Worm (Caenorhabditis elegans): ENCODE measurements around the gene ZC373.3.

The ZC373.3 gene

ce11 chrX:10074233-10074632 is 13.9 kb downstream of the ZC373.3 start, which contains the start of gene ZC373.5:
TSS of gene ZC373.5 (minus strand) at chrX:10074391.
- peak; percentile 29 for TF ChIP-seq nhr-6 (tag; optimal IDR thresholded peaks at IDR 0.05)
- TF ChIP-seq daf-16 (GFP tag; optimal IDR thresholded peaks at IDR 0.05) = no peak
- TF ChIP-seq daf-16 (tag; optimal IDR thresholded peaks at IDR 0.05) = peak; percentile 87
- TF ChIP-seq egl-27 (tag; optimal IDR thresholded peaks at IDR 0.05) = no peak
- peak; percentile 9 for TF ChIP-seq mep-1 (tag; optimal IDR thresholded peaks at IDR 0.05)
- TF ChIP-seq dve-1 (tag; optimal IDR thresholded peaks at IDR 0.05; ENCODE audit: insufficient read depth) = peak; percentile 79
- no peak for TF ChIP-seq aha-1 (tag)
- TF ChIP-seq nhr-102 (tag; optimal IDR thresholded peaks at IDR 0.05) = peak; percentile 1
- TF ChIP-seq hlh-11 (tag; optimal IDR thresholded peaks at IDR 0.05) = peak; percentile 60
- TF ChIP-seq dmd-6 (GFP tag; IDR thresholded peaks at IDR 0.05) = peak; percentile 58
- no peak for TF ChIP-seq nhr-111 (GFP tag; optimal IDR thresholded peaks at IDR 0.05)
- peak; percentile 41 for TF ChIP-seq mes-2 (tag; optimal IDR thresholded peaks at IDR 0.05; ENCODE audit: poor library complexity, severe bottlenecking)
- TF ChIP-seq nhr-28 (tag; optimal IDR thresholded peaks at IDR 0.05) = peak; percentile 77
- peak in 1 of 2 experiments; percentile 32 for TF ChIP-seq lsy-2 (tag; optimal IDR thresholded peaks at IDR 0.05)
- peak; percentile 46 for TF ChIP-seq hlh-30 (tag; optimal IDR thresholded peaks at IDR 0.05; ENCODE audit: insufficient read depth)
- peak in 1 of 2 experiments; percentile 11 for TF ChIP-seq mdl-1 (tag; optimal IDR thresholded peaks at IDR 0.05)
- peak; percentile 50 for TF ChIP-seq pqm-1 (tag; optimal IDR thresholded peaks at IDR 0.05)
- TF ChIP-seq nhr-76 (tag; optimal IDR thresholded peaks at IDR 0.05) = no peak

- no peak for TF ChIP-seq ama-1 (optimal IDR thresholded peaks at IDR 0.05)
- no peak for TF ChIP-seq zfp-3 (GFP tag; conservative IDR thresholded peaks at IDR 0.05)
- TF ChIP-seq Y48G9A.11 (GFP tag; IDR thresholded peaks at IDR 0.05) = no peak
- no peak for TF ChIP-seq dve-1 (tag; optimal IDR thresholded peaks at IDR 0.05; ENCODE audit: insufficient read depth)
- TF ChIP-seq lin-13 (GFP tag; optimal IDR thresholded peaks at IDR 0.05) = no peak
- no peak for TF ChIP-seq F49E8.2 (tag; optimal IDR thresholded peaks at IDR 0.05; ENCODE audit: borderline replicate concordance)
- no peak for TF ChIP-seq daf-12 (tag; optimal IDR thresholded peaks at IDR 0.05)
- no peak for TF ChIP-seq hlh-30 (tag; optimal IDR thresholded peaks at IDR 0.05; ENCODE audit: insufficient read depth)
- TF ChIP-seq ceh-32 (tag; optimal IDR thresholded peaks at IDR 0.05; ENCODE audit: poor library complexity) = no peak
- TF ChIP-seq mxl-3 (GFP tag; optimal IDR thresholded peaks at IDR 0.05) = no peak
- TF ChIP-seq aha-1 (tag) = no peak
- no peak for TF ChIP-seq hif-1 (tag; optimal IDR thresholded peaks at IDR 0.05)
- no peak for TF ChIP-seq nhr-237 (tag; optimal IDR thresholded peaks at IDR 0.05)
- TF ChIP-seq mdl-1 (tag; optimal IDR thresholded peaks at IDR 0.05) = no peak
- TF ChIP-seq D1046.2 (GFP tag; IDR thresholded peaks at IDR 0.05) = no peak
- TF ChIP-seq unc-130 (GFP tag; optimal IDR thresholded peaks at IDR 0.05) = no peak
- no peak for TF ChIP-seq skn-1 (tag; optimal IDR thresholded peaks at IDR 0.05)
- no peak for TF ChIP-seq F10B5.3 (tag; optimal IDR thresholded peaks at IDR 0.05)
Measured at ce11 chrX:10074988-10075387, 14.7 kb downstream of the ZC373.3 start, which contains the start of gene dao-4. TSS of gene dao-4 (plus strand) at chrX:10075288.

DNA sequence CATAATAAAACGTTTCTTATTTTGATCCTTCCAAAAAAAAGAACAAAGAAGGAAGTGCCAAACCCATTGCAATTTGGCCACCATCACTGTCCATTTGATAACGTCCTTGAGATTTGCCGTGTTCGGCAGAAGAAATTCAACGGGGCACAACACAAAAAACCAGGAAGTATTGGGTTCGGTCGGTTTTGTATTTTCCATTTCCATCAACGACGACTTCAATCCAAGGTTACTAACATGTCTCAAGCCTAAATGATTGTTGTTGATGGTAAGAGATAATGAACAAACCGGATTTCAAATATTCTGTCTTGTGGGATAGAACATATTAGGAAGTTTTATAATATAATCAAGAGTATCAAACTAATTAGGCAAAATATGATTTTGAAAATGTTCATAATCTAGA is 16.0 kb downstream of the ZC373.3 start:
- TF ChIP-seq T26A8.4 (GFP tag; IDR thresholded peaks at IDR 0.05) = 0 out of 2 replicates have a peak, but pooled peaks have one; percentile 17
- no peak for TF ChIP-seq pha-4 (GFP tag; IDR thresholded peaks at IDR 0.05)
- TF ChIP-seq pha-4 (tag; optimal IDR thresholded peaks at IDR 0.05) = no peak

DNA sequence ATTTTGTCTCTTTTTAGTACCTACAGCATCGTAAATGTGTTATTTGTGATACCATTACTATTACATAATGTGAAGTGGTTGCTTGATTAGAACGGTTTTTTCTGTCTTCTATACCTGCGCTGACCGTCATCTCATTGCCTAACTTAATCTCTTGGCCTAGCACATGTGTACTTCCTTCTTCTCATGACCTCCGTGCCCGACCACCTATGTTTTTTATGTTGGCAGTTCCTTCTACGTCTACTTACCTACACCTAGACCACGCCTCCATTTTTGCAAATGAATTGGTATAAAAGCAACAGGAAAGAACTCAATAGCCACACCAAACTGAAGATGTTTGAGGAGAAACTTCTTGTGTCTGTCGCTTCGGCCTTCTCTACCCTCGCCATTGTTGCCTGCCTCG is 17.0 kb downstream of the ZC373.3 start, which contains the start of gene col-176:
col-176 (plus strand) TSS at position 301 of the 400 bp plus-strand sequence.
- TF ChIP-seq nhr-10 (tag; optimal IDR thresholded peaks at IDR 0.05) (peak; percentile 46), F26F4.8 (GFP tag; conservative IDR thresholded peaks at IDR 0.05) (no peak), hlh-30 (tag; optimal IDR thresholded peaks at IDR 0.05; ENCODE audit: insufficient read depth) (peak; percentile 11)

Measured in whole organism, L4 larva.